Fruit fly (Drosophila melanogaster) whole organism, embryonic: ENCODE results near the gene CG5376.

Experiments
- Awh ChIP-seq: fragments of 200-800 bp; sonication (Bioruptor generic); IDR thresholded peaks from 2 replicates; pipeline ENCODE4, ENCODE4 v1.3.6; 2022; ENCODE audit warnings: missing biosample characterization, missing genetic modification characterization
- CG10267 ChIP-seq: fragments of 200-800 bp; sonication (Bioruptor generic); optimal IDR thresholded peaks from 2 replicates; lab custom pipeline; 2018; ENCODE audit warnings: missing biosample characterization, mild to moderate bottlenecking, missing genetic modification characterization, moderate library complexity
- CG12299 ChIP-seq: fragments of 200-800 bp; sonication (Bioruptor generic); optimal IDR thresholded peaks from 2 replicates; lab custom pipeline; 2018; ENCODE audit warnings: missing biosample characterization, mild to moderate bottlenecking, missing genetic modification characterization
- CG1233 ChIP-seq: fragments of 200-800 bp; sonication (Bioruptor generic); optimal IDR thresholded peaks from 4 replicates; lab custom pipeline; 2018; ENCODE audit warnings: missing biosample characterization, mild to moderate bottlenecking, missing genetic modification characterization
- CG12744 ChIP-seq: fragments of 200-800 bp; sonication (Bioruptor generic); optimal IDR thresholded peaks from 2 replicates; lab custom pipeline; 2016; ENCODE audit warnings: missing biosample characterization, missing genetic modification characterization
- CG13624 ChIP-seq: fragments of 200-800 bp; sonication (Bioruptor generic); optimal IDR thresholded peaks from 2 replicates; lab custom pipeline; 2016; ENCODE audit warnings: missing biosample characterization, missing genetic modification characterization
- CG14050 ChIP-seq: fragments of 200-800 bp; sonication (Bioruptor generic); IDR thresholded peaks from 3 replicates; pipeline ENCODE4 v1.3.6; 2022; ENCODE audit warnings: missing biosample characterization, missing genetic modification characterization
- CG17328 ChIP-seq: fragments of 200-800 bp; sonication (Bioruptor generic); IDR thresholded peaks from 2 replicates; pipeline ENCODE4 v1.3.6; 2022; ENCODE audit warnings: missing biosample characterization, missing genetic modification characterization
- CG1832 ChIP-seq: fragments of 200-800 bp; sonication (Bioruptor generic); optimal IDR thresholded peaks from 2 replicates; lab custom pipeline; 2017; ENCODE audit warnings: missing biosample characterization, mild to moderate bottlenecking, missing genetic modification characterization, inconsistent platforms
- CG2875 ChIP-seq: fragments of 200-800 bp; sonication (Bioruptor generic); optimal IDR thresholded peaks from 2 replicates; lab custom pipeline; 2017; ENCODE audit warnings: missing biosample characterization, mild to moderate bottlenecking, missing genetic modification characterization, missing genetic modification reagents
- CG30431 ChIP-seq: fragments of 200-800 bp; sonication (Bioruptor generic); optimal IDR thresholded peaks from 2 replicates; lab custom pipeline; 2017; ENCODE audit warnings: missing biosample characterization, missing genetic modification characterization
- CG31388 ChIP-seq: fragments of 200-800 bp; sonication (Bioruptor generic); optimal IDR thresholded peaks from 2 replicates; lab custom pipeline; 2016; ENCODE audit warnings: missing biosample characterization, missing genetic modification characterization
- CG31441 ChIP-seq: fragments of 200-800 bp; sonication (Bioruptor generic); IDR thresholded peaks from 2 replicates; pipeline ENCODE4 v1.3.6; 2022; ENCODE audit warnings: missing biosample characterization, missing genetic modification characterization
- CG4730 ChIP-seq: fragments of 200-800 bp; sonication (Bioruptor generic); IDR thresholded peaks from 2 replicates; pipeline ENCODE4 v1.3.6; 2022; ENCODE audit warnings: missing biosample characterization, missing genetic modification characterization
- CG4854 ChIP-seq: fragments of 200-800 bp; sonication (Bioruptor generic); optimal IDR thresholded peaks from 2 replicates; lab custom pipeline; 2016; ENCODE audit warnings: missing biosample characterization, missing genetic modification characterization, inconsistent platforms
- CG5245 ChIP-seq: fragments of 200-800 bp; sonication (Bioruptor generic); optimal IDR thresholded peaks from 3 replicates; lab custom pipeline; 2016; ENCODE audit warnings: missing biosample characterization, missing genetic modification characterization
- CG7372 ChIP-seq: fragments of 200-800 bp; sonication (Bioruptor generic); IDR thresholded peaks from 2 replicates; pipeline ENCODE4 v1.3.6; 2022; ENCODE audit warnings: missing biosample characterization, missing genetic modification characterization
- CG8089 ChIP-seq: fragments of 200-800 bp; sonication (Bioruptor generic); optimal IDR thresholded peaks from 3 replicates; lab custom pipeline; 2016; ENCODE audit warnings: missing biosample characterization, missing genetic modification characterization
- CG9797 ChIP-seq: fragments of 200-800 bp; sonication (Bioruptor generic); optimal IDR thresholded peaks from 3 replicates; lab custom pipeline; 2018; ENCODE audit warnings: missing biosample characterization, mild to moderate bottlenecking, missing genetic modification characterization
- CTCF ChIP-seq: fragments of 200-800 bp; sonication (Bioruptor generic); optimal IDR thresholded peaks from 2 replicates; lab custom pipeline; 2017; ENCODE audit warnings: missing biosample characterization, mild to moderate bottlenecking, missing genetic modification characterization, moderate library complexity
- Doc2 ChIP-seq: fragments of 200-800 bp; sonication (Bioruptor generic); IDR thresholded peaks from 2 replicates; pipeline ENCODE4 v1.3.6; 2022; ENCODE audit warnings: missing biosample characterization, missing genetic modification characterization
- Jarid2 ChIP-seq: fragments of 200-800 bp; sonication (Bioruptor generic); optimal IDR thresholded peaks from 3 replicates; lab custom pipeline; 2017; ENCODE audit warnings: mild to moderate bottlenecking, missing biosample characterization, missing genetic modification reagents, missing genetic modification characterization
- Max ChIP-seq: fragments of 200-800 bp; sonication (Bioruptor generic); optimal IDR thresholded peaks from 2 replicates; lab custom pipeline; 2016; ENCODE audit warnings: missing biosample characterization, mild to moderate bottlenecking, missing genetic modification characterization
- Neu2 ChIP-seq: fragments of 200-800 bp; sonication (Bioruptor generic); optimal IDR thresholded peaks from 3 replicates; lab custom pipeline; 2016; ENCODE audit warnings: missing biosample characterization, missing genetic modification characterization, borderline replicate concordance
- Oli ChIP-seq: fragments of 200-800 bp; sonication (Bioruptor generic); optimal IDR thresholded peaks from 2 replicates; lab custom pipeline; 2018; ENCODE audit warnings: missing biosample characterization, mild to moderate bottlenecking, missing genetic modification characterization, moderate library complexity
- Six4 ChIP-seq: fragments of 200-800 bp; sonication (Bioruptor generic); optimal IDR thresholded peaks from 2 replicates; lab custom pipeline; 2016; ENCODE audit warnings: missing biosample characterization, missing genetic modification characterization
- amos ChIP-seq: fragments of 200-800 bp; sonication (Bioruptor generic); IDR thresholded peaks from 2 replicates; pipeline ENCODE4 v1.3.6; 2022; ENCODE audit warnings: missing biosample characterization, missing genetic modification characterization; ENCODE audit not compliant: partially characterized antibody
- br ChIP-seq: fragments of >200 bp; optimal IDR thresholded peaks from 2 replicates; lab custom pipeline; 2017
- btn ChIP-seq: fragments of 200-800 bp; sonication (Bioruptor generic); optimal IDR thresholded peaks from 2 replicates; lab custom pipeline; 2016; ENCODE audit warnings: missing biosample characterization, missing genetic modification characterization
- cato ChIP-seq: fragments of 200-800 bp; sonication (Bioruptor generic); optimal IDR thresholded peaks from 2 replicates; lab custom pipeline; 2016; ENCODE audit warnings: missing biosample characterization, missing genetic modification characterization, borderline replicate concordance
- corto ChIP-seq: fragments of 200-800 bp; sonication (Bioruptor generic); optimal IDR thresholded peaks from 2 replicates; lab custom pipeline; 2016; ENCODE audit warnings: missing biosample characterization, mild to moderate bottlenecking, missing genetic modification characterization, moderate library complexity
- crp ChIP-seq, 2 experiments: fragments of 200-800 bp; sonication (Bioruptor generic); optimal IDR thresholded peaks; 2 replicates in 1 of 2; 3 replicates in 1 of 2; lab custom pipeline; 2017; ENCODE audit warnings: missing biosample characterization in 2 of 2, missing genetic modification characterization in 2 of 2, mild to moderate bottlenecking in 1 of 2, moderate library complexity in 1 of 2
- ems ChIP-seq: fragments of 200-800 bp; sonication (Bioruptor generic); optimal IDR thresholded peaks from 3 replicates; lab custom pipeline; 2016; ENCODE audit warnings: missing biosample characterization, missing genetic modification characterization
- fu2 ChIP-seq: fragments of 200-800 bp; sonication (Bioruptor generic); optimal IDR thresholded peaks from 2 replicates; lab custom pipeline; 2016; ENCODE audit warnings: missing biosample characterization, missing genetic modification characterization
- gsb ChIP-seq: fragments of 200-800 bp; sonication (Bioruptor generic); IDR thresholded peaks from 2 replicates; pipeline ENCODE4 v1.3.6; 2022; ENCODE audit warnings: missing biosample characterization, missing genetic modification characterization
- h ChIP-seq: fragments of >200 bp; optimal IDR thresholded peaks from 2 replicates; lab custom pipeline; 2017
- ind ChIP-seq: fragments of 200-800 bp; sonication (Bioruptor generic); optimal IDR thresholded peaks from 3 replicates; lab custom pipeline; 2016; ENCODE audit warnings: missing biosample characterization, missing genetic modification characterization
- insv ChIP-seq, 2 experiments: fragments of 200-800 bp; sonication (Bioruptor generic); optimal IDR thresholded peaks; 3 replicates each; lab custom pipeline; 2016 to 2018; ENCODE audit warnings: missing biosample characterization in 2 of 2, missing genetic modification characterization in 2 of 2
- kah ChIP-seq: fragments of 200-800 bp; sonication (Bioruptor generic); optimal IDR thresholded peaks from 2 replicates; lab custom pipeline; 2018; ENCODE audit warnings: missing biosample characterization, mild to moderate bottlenecking, missing genetic modification characterization
- klu ChIP-seq: fragments of 200-800 bp; sonication (Bioruptor generic); IDR thresholded peaks from 2 replicates; pipeline ENCODE4 v1.3.6; 2022; ENCODE audit warnings: missing biosample characterization, missing genetic modification characterization
- mirr ChIP-seq: fragments of 200-800 bp; sonication (Bioruptor generic); optimal IDR thresholded peaks from 3 replicates; lab custom pipeline; 2018; ENCODE audit warnings: missing biosample characterization, mild to moderate bottlenecking, missing genetic modification characterization
- otp ChIP-seq: fragments of 200-800 bp; sonication (Bioruptor generic); IDR thresholded peaks from 3 replicates; pipeline ENCODE4, ENCODE4 v1.3.6; 2022; ENCODE audit warnings: missing biosample characterization, missing genetic modification characterization
- pan ChIP-seq, 4 experiments: fragments of >200 bp in 3 of 4; fragments of 200-800 bp in 1 of 4; sonication (Bioruptor generic) in 1 of 4; optimal IDR thresholded peaks in 3 of 4; IDR thresholded peaks in 1 of 4; 2 replicates each; pipeline versions ENCODE4 v1.3.6 to Lab custom; 2017 to 2022; ENCODE audit warnings: missing biosample characterization in 2 of 4, missing genetic modification characterization in 2 of 4, mixed read lengths in 1 of 4
- sens ChIP-seq: fragments of 200-800 bp; sonication (Bioruptor generic); peaks from one replicate; lab custom pipeline; 2016; ENCODE audit warnings: missing biosample characterization, missing genetic modification characterization
- sima ChIP-seq: fragments of 200-800 bp; sonication (Bioruptor generic); optimal IDR thresholded peaks from 2 replicates; lab custom pipeline; 2016; ENCODE audit warnings: missing biosample characterization, missing genetic modification characterization
- slbo ChIP-seq: fragments of 200-800 bp; sonication (Bioruptor generic); IDR thresholded peaks from 2 replicates; pipeline ENCODE4 v1.3.6; 2022; ENCODE audit warnings: missing biosample characterization, missing genetic modification characterization
- slou ChIP-seq: fragments of 200-800 bp; sonication (Bioruptor generic); optimal IDR thresholded peaks from 3 replicates; lab custom pipeline; 2016; ENCODE audit warnings: missing biosample characterization, missing genetic modification characterization
- sqz ChIP-seq: fragments of 200-800 bp; sonication (Bioruptor generic); optimal IDR thresholded peaks from 3 replicates; lab custom pipeline; 2018; ENCODE audit warnings: missing biosample characterization, mild to moderate bottlenecking, missing genetic modification characterization
- stc ChIP-seq: fragments of 200-800 bp; sonication (Bioruptor generic); IDR thresholded peaks from 2 replicates; pipeline ENCODE4 v1.3.6; 2022; ENCODE audit warnings: missing biosample characterization, missing genetic modification characterization
- ttk ChIP-seq: fragments of 200-800 bp; sonication (Bioruptor generic); IDR thresholded peaks from 2 replicates; pipeline ENCODE4 v2.1.2; 2022; ENCODE audit warnings: missing biosample characterization, missing genetic modification characterization

The CG5376 gene

DNA sequence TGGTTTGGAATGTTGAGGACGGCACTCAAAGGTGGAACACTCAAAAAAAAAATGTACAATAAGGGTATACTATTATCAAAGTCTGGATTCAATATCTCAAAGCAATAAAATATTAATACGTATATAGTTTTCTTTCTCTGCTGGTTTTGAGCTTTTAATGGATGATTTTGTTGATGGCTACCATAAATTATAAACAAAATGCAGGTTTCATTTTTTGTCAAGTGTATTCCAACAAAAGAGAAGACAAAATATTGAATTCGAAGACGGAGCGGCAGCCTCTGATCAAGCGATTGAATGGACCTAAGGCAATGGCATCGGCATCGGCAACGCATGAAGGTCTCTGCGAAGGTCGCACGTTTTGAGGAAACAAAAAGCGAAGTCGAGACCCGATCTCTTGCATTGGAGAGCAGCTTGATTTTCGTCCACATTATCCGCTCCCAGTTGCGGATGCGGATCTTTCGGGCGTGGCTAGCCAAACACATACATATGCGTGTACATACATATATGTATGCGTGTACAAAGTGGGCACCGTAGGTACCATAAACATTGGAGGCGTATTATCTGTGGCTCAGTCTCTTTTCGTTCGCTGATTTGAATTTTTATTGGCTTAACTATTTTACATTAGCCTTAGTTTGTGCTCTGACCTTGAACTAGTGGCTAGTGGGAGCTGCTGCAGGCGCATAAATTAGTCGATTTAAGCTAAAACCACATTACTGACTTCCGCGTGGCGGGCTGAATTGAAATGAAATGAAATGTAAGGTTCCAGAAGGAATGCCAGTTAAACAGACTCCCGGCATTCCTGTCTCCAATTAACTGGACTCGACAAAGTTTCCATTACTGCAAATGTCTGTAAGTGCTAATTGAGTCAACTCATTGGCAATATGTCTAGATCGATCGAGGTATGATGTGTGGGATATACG lies 48.0 kb upstream of the CG5376 start (continued):
- TF ChIP-seq Doc2 (no peak), sqz (GFP tag; lab: Kevin White, UChicago) (peak; percentile 10), br (lab: Kevin White, UChicago) (no peak), Six4 (GFP tag; lab: Kevin White, UChicago) (no peak), ttk (GFP tag; lab: Robert Waterston, UW) (0 out of 2 replicates have a peak, but pooled peaks have one; percentile 26), slou (GFP tag; lab: Kevin White, UChicago) (no peak), ems (no peak), Neu2 (GFP tag; lab: Kevin White, UChicago) (no peak), CG1233 (GFP tag; lab: Kevin White, UChicago) (no peak), CG10267 (peak; percentile 37), fu2 (no peak), stc (GFP tag; lab: Robert Waterston, UW) (peak; percentile 73), amos (GFP tag; lab: Robert Waterston, UW) (no peak), btn (GFP tag; lab: Kevin White, UChicago) (no peak), ind (peak; percentile 22), h (no peak), Oli (tag; lab: Kevin White, UChicago) (peak; percentile 55), CG17328 (no peak), CG8089 (GFP tag; lab: Kevin White, UChicago) (no peak), CG31388 (GFP tag; lab: Kevin White, UChicago) (no peak), klu (GFP tag; lab: Robert Waterston, UW) (no peak), Max (no peak), crp (GFP tag; optimal IDR thresholded peaks at IDR 0.05; lab: Kevin White, UChicago) (no peak), gsb (GFP tag; lab: Robert Waterston, UW) (no peak), slbo (peak; percentile 47; the same call in 1 of the 2 replicates), CG9797 (GFP tag; lab: Kevin White, UChicago) (no peak), CG1832 (GFP tag; lab: Kevin White, UChicago) (no peak), otp (GFP tag; lab: Robert Waterston, UW) (peak; percentile 32; the same call in 1 of the 3 replicates), CG30431 (GFP tag; lab: Kevin White, UChicago) (no peak), CG7372 (GFP tag; lab: Robert Waterston, UW) (no peak), sens (peak; percentile 89), CG12744 (GFP tag; lab: Kevin White, UChicago) (no peak), CTCF (GFP tag; lab: Kevin White, UChicago) (no peak), kah (GFP tag; lab: Kevin White, UChicago) (no peak), Awh (GFP tag; lab: Robert Waterston, UW) (no peak), CG4854 (GFP tag; lab: Kevin White, UChicago) (no peak), CG2875 (no peak), CG14050 (GFP tag; lab: Robert Waterston, UW) (peak; percentile 40; the same call in 1 of the 3 replicates), mirr (GFP tag; lab: Kevin White, UChicago) (no peak), corto (GFP tag; lab: Kevin White, UChicago) (no peak), insv (GFP tag; optimal IDR thresholded peaks at IDR 0.05; lab: Kevin White, UChicago) (no peak), CG4730 (GFP tag; lab: Robert Waterston, UW) (no peak; the same call in 1 of the 2 replicates), CG13624 (GFP tag; lab: Kevin White, UChicago) (no peak), Jarid2 (no peak), CG31441 (peak; percentile 56), sima (GFP tag; lab: Kevin White, UChicago) (no peak), cato (GFP tag; lab: Kevin White, UChicago) (no peak), pan (optimal IDR thresholded peaks at IDR 0.05; lab: Kevin White, UChicago) (no peak), pan (GFP tag; optimal IDR thresholded peaks at IDR 0.05 in 1 of 2, IDR thresholded peaks at IDR 0.05 in 1 of 2) (peak in 1 of 2 experiments; percentile 70), CG5245 (GFP tag; lab: Kevin White, UChicago) (no peak), CG12299 (tag; lab: Kevin White, UChicago) (no peak)
